Fruit fly (Drosophila melanogaster) whole organism, wandering third instar larva: ENCODE results near the gene CG10591.

ENCODE experiments used
- Dfd ChIP-seq: fragments of >200 bp; optimal IDR thresholded peaks from 2 replicates; lab custom pipeline; 2017; ENCODE audit warnings: missing biosample characterization, missing genetic modification characterization
- Hr83 ChIP-seq: fragments of 200-300 bp; sonication (Bioruptor generic); optimal IDR thresholded peaks from 2 replicates; lab custom pipeline; 2016; ENCODE audit warnings: missing biosample characterization, mild to moderate bottlenecking, missing genetic modification characterization, moderate library complexity; ENCODE audit not compliant: poor library complexity, severe bottlenecking
- Myc ChIP-seq: fragments of >200 bp; optimal IDR thresholded peaks from 2 replicates; lab custom pipeline; 2017
- Vsx2 ChIP-seq: fragments of 200-300, 225-300 bp; sonication (Bioruptor generic); optimal IDR thresholded peaks from 2 replicates; lab custom pipeline; 2018; ENCODE audit warnings: missing biosample characterization, missing genetic modification characterization; ENCODE audit not compliant: partially characterized antibody
- dsf ChIP-seq: sonication (Bioruptor generic); optimal IDR thresholded peaks from 2 replicates; lab custom pipeline; 2016; ENCODE audit warnings: missing biosample characterization, missing genetic modification characterization, borderline replicate concordance
- ey ChIP-seq: fragments of 200-800 bp; sonication (Bioruptor generic); optimal IDR thresholded peaks from 2 replicates; lab custom pipeline; 2016; ENCODE audit warnings: missing biosample characterization, missing genetic modification characterization
- foxo ChIP-seq, 2 experiments: fragments of 200-800 bp; sonication (Bioruptor generic); optimal IDR thresholded peaks; 2 replicates in 1 of 2; 3 replicates in 1 of 2; lab custom pipeline; 2016 to 2017; ENCODE audit warnings: missing biosample characterization in 2 of 2, missing genetic modification characterization in 2 of 2
- fru ChIP-seq: fragments of 200-800 bp; sonication (Bioruptor generic); optimal IDR thresholded peaks from 3 replicates; lab custom pipeline; 2016; ENCODE audit warnings: missing biosample characterization, mild to moderate bottlenecking, missing genetic modification characterization
- h ChIP-seq: fragments of 200-800 bp; sonication (Bioruptor generic); optimal IDR thresholded peaks from 3 replicates; lab custom pipeline; 2016; ENCODE audit warnings: missing biosample characterization, mild to moderate bottlenecking, missing genetic modification characterization
- pan ChIP-seq: fragments of >200 bp; optimal IDR thresholded peaks from 2 replicates; lab custom pipeline; 2017
- sage ChIP-seq: fragments of 200-800 bp; sonication (Bioruptor generic); optimal IDR thresholded peaks from 2 replicates; lab custom pipeline; 2016; ENCODE audit warnings: missing biosample characterization, mild to moderate bottlenecking, missing genetic modification characterization
- usp ChIP-seq: fragments of >200 bp; optimal IDR thresholded peaks from 2 replicates; lab custom pipeline; 2017; ENCODE audit warnings: missing biosample characterization, missing genetic modification characterization

dm6 chr3L:5562584-5562983, 36.9 kb downstream of the CG10591 start:
- TF ChIP-seq Vsx2 (GFP tag; lab: Kevin White, UChicago) (no peak), h (GFP tag; lab: Kevin White, UChicago) (no peak), foxo (GFP tag; optimal IDR thresholded peaks at IDR 0.05; lab: Kevin White, UChicago) (no peak), dsf (no peak), pan (lab: Kevin White, UChicago) (no peak), fru (GFP tag; lab: Kevin White, UChicago) (no peak), sage (GFP tag; lab: Kevin White, UChicago) (no peak), Dfd (GFP tag; lab: Kevin White, UChicago) (no peak), Hr83 (GFP tag; lab: Kevin White, UChicago) (no peak), usp (GFP tag; lab: Kevin White, UChicago) (no peak), ey (GFP tag; lab: Kevin White, UChicago) (no peak), Myc (lab: Kevin White, UChicago) (no peak)
